Fruit fly (Drosophila melanogaster) whole organism, embryonic: Measurements from ENCODE around the gene CG15347.
A peak's percentile ranks its signal among the peaks of the same experiment; 100 is the strongest.

Experiments used
- CG10321 ChIP-seq: fragments of 200-800 bp; sonication (Bioruptor generic); IDR thresholded peaks from 2 replicates; pipeline ENCODE4 v1.3.6; 2022; ENCODE audit warnings: missing biosample characterization, missing genetic modification characterization
- CG10979 ChIP-seq: fragments of 200-800 bp; sonication (Bioruptor generic); optimal IDR thresholded peaks from 2 replicates; lab custom pipeline; 2018; ENCODE audit warnings: missing biosample characterization, mild to moderate bottlenecking, missing genetic modification characterization, moderate library complexity
- CG11247 ChIP-seq: fragments of 200-800 bp; sonication (Bioruptor generic); IDR thresholded peaks from 2 replicates; pipeline ENCODE4 v1.3.6; 2022; ENCODE audit warnings: missing biosample characterization, missing genetic modification characterization
- CG12659 ChIP-seq: fragments of 200-800 bp; sonication (Bioruptor generic); optimal IDR thresholded peaks from 3 replicates; lab custom pipeline; 2017; ENCODE audit warnings: mild to moderate bottlenecking, missing biosample characterization, missing genetic modification reagents, missing genetic modification characterization
- CG12744 ChIP-seq: fragments of 200-800 bp; sonication (Bioruptor generic); optimal IDR thresholded peaks from 2 replicates; lab custom pipeline; 2016; ENCODE audit warnings: missing biosample characterization, missing genetic modification characterization
- CG14667 ChIP-seq: fragments of 200-800 bp; sonication (Bioruptor generic); IDR thresholded peaks from 2 replicates; pipeline ENCODE4 v1.3.6; 2022; ENCODE audit warnings: missing biosample characterization, missing genetic modification characterization
- CG15011 ChIP-seq: fragments of 200-800 bp; sonication (Bioruptor generic); optimal IDR thresholded peaks from 3 replicates; lab custom pipeline; 2018; ENCODE audit warnings: missing biosample characterization, mild to moderate bottlenecking, missing genetic modification characterization
- CG15269 ChIP-seq: fragments of 200-800 bp; sonication (Bioruptor generic); optimal IDR thresholded peaks from 2 replicates; lab custom pipeline; 2018; ENCODE audit warnings: missing biosample characterization, mild to moderate bottlenecking, missing genetic modification characterization, moderate library complexity
- CG17361 ChIP-seq: fragments of 200-800 bp; sonication (Bioruptor generic); IDR thresholded peaks from 3 replicates; pipeline ENCODE4 v1.3.6; 2022; ENCODE audit warnings: missing biosample characterization, missing genetic modification characterization
- CG17568 ChIP-seq: fragments of 200-800 bp; sonication (Bioruptor generic); optimal IDR thresholded peaks from 2 replicates; lab custom pipeline; 2018; ENCODE audit warnings: missing biosample characterization, mild to moderate bottlenecking, missing genetic modification characterization, moderate library complexity
- CG17802 ChIP-seq: fragments of 200-800 bp; sonication (Bioruptor generic); optimal IDR thresholded peaks from 2 replicates; lab custom pipeline; 2018; ENCODE audit warnings: missing biosample characterization, mild to moderate bottlenecking, missing genetic modification characterization, moderate library complexity
- CG17912 ChIP-seq: fragments of 200-800 bp; sonication (Bioruptor generic); optimal IDR thresholded peaks from 2 replicates; lab custom pipeline; 2018; ENCODE audit warnings: missing biosample characterization, mild to moderate bottlenecking, missing genetic modification characterization
- CG4282 ChIP-seq: fragments of 200-800 bp; sonication (Bioruptor generic); optimal IDR thresholded peaks from 2 replicates; lab custom pipeline; 2016; ENCODE audit warnings: missing biosample characterization, missing genetic modification characterization
- CG6175 ChIP-seq: fragments of 200-800 bp; sonication (Bioruptor generic); IDR thresholded peaks from 3 replicates; pipeline ENCODE4 v1.3.6; 2022; ENCODE audit warnings: missing biosample characterization, missing genetic modification characterization
- CG7556 ChIP-seq: fragments of 200-800 bp; sonication (Bioruptor generic); optimal IDR thresholded peaks from 2 replicates; lab custom pipeline; 2017; ENCODE audit warnings: missing biosample characterization, mild to moderate bottlenecking, missing genetic modification characterization
- CG7745 ChIP-seq: fragments of 200-800 bp; sonication (Bioruptor generic); optimal IDR thresholded peaks from 2 replicates; lab custom pipeline; 2018; ENCODE audit warnings: missing biosample characterization, mild to moderate bottlenecking, missing genetic modification characterization, moderate library complexity
- CG7786 ChIP-seq: fragments of 200-800 bp; sonication (Bioruptor generic); optimal IDR thresholded peaks from 2 replicates; lab custom pipeline; 2016; ENCODE audit warnings: missing biosample characterization, missing genetic modification characterization
- CG8281 ChIP-seq: fragments of 200-800 bp; sonication (Bioruptor generic); optimal IDR thresholded peaks from 2 replicates; lab custom pipeline; 2018; ENCODE audit warnings: missing biosample characterization, mild to moderate bottlenecking, missing genetic modification characterization, moderate library complexity
- CG8765 ChIP-seq: fragments of 200-800 bp; sonication (Bioruptor generic); IDR thresholded peaks from 2 replicates; pipeline ENCODE4 v1.3.6; 2022; ENCODE audit warnings: missing biosample characterization, missing genetic modification characterization
- CG9876 ChIP-seq: fragments of 200-800 bp; sonication (Bioruptor generic); optimal IDR thresholded peaks from 2 replicates; lab custom pipeline; 2016; ENCODE audit warnings: missing biosample characterization, missing genetic modification characterization
- Dad ChIP-seq: fragments of 200-800 bp; sonication (Bioruptor generic); optimal IDR thresholded peaks from 3 replicates; lab custom pipeline; 2016; ENCODE audit warnings: missing biosample characterization, missing genetic modification characterization
- Dfd ChIP-seq, 2 experiments: fragments of >200 bp; optimal IDR thresholded peaks; 2 replicates each; lab custom pipeline; 2017; ENCODE audit warnings: missing biosample characterization in 2 of 2, missing genetic modification characterization in 2 of 2
- Dll ChIP-seq: fragments of 200-800 bp; sonication (Bioruptor generic); IDR thresholded peaks from 4 replicates; pipeline ENCODE4 v1.3.6; 2022; ENCODE audit warnings: missing biosample characterization, missing genetic modification characterization; ENCODE audit not compliant: partially characterized antibody
- Ets97D ChIP-seq: fragments of 200-800 bp; sonication (Bioruptor generic); optimal IDR thresholded peaks from 3 replicates; lab custom pipeline; 2016; ENCODE audit warnings: missing biosample characterization, missing genetic modification characterization
- H15 ChIP-seq: fragments of 200-800 bp; sonication (Bioruptor generic); IDR thresholded peaks from 3 replicates; pipeline ENCODE4 v1.3.6; 2022; ENCODE audit warnings: missing biosample characterization, missing genetic modification characterization
- Jarid2 ChIP-seq: fragments of 200-800 bp; sonication (Bioruptor generic); optimal IDR thresholded peaks from 3 replicates; lab custom pipeline; 2017; ENCODE audit warnings: mild to moderate bottlenecking, missing biosample characterization, missing genetic modification reagents, missing genetic modification characterization
- Lim3 ChIP-seq: fragments of 200-800 bp; sonication (Bioruptor generic); IDR thresholded peaks from 2 replicates; pipeline ENCODE4 v1.3.6; 2022; ENCODE audit warnings: missing biosample characterization, missing genetic modification characterization
- MTF-1 ChIP-seq: fragments of 200-800 bp; sonication (Bioruptor generic); optimal IDR thresholded peaks from 2 replicates; lab custom pipeline; 2018; ENCODE audit warnings: missing biosample characterization, mild to moderate bottlenecking, missing genetic modification characterization, borderline replicate concordance
- Max ChIP-seq: fragments of 200-800 bp; sonication (Bioruptor generic); optimal IDR thresholded peaks from 2 replicates; lab custom pipeline; 2016; ENCODE audit warnings: missing biosample characterization, mild to moderate bottlenecking, missing genetic modification characterization
- Opbp ChIP-seq: fragments of 200-800 bp; sonication (Bioruptor generic); IDR thresholded peaks from 3 replicates; pipeline ENCODE4 v1.3.6; 2022; ENCODE audit warnings: missing biosample characterization, missing genetic modification characterization; ENCODE audit not compliant: partially characterized antibody
- Pdp1 ChIP-seq, 2 experiments: fragments of 200-800 bp; sonication (Bioruptor generic); optimal IDR thresholded peaks; 3 replicates each; lab custom pipeline; 2016; ENCODE audit warnings: missing biosample characterization in 2 of 2, missing genetic modification characterization in 2 of 2, mild to moderate bottlenecking in 1 of 2, moderate library complexity in 1 of 2
- Side ChIP-seq: fragments of 200-800 bp; sonication (Bioruptor generic); optimal IDR thresholded peaks from 2 replicates; lab custom pipeline; 2016; ENCODE audit warnings: missing biosample characterization, missing genetic modification characterization
- Six4 ChIP-seq: fragments of 200-800 bp; sonication (Bioruptor generic); optimal IDR thresholded peaks from 2 replicates; lab custom pipeline; 2016; ENCODE audit warnings: missing biosample characterization, missing genetic modification characterization
- TFAM ChIP-seq: fragments of 200-800 bp; sonication (Bioruptor generic); optimal IDR thresholded peaks from 2 replicates; lab custom pipeline; 2017; ENCODE audit warnings: missing biosample characterization, missing genetic modification characterization, inconsistent platforms
- Xrp1 ChIP-seq: fragments of 200-800 bp; sonication (Bioruptor generic); IDR thresholded peaks from 2 replicates; pipeline ENCODE4 v1.3.6; 2022; ENCODE audit warnings: missing biosample characterization, missing genetic modification characterization
- ab ChIP-seq: fragments of 200-800 bp; sonication (Bioruptor generic); optimal IDR thresholded peaks from 2 replicates; lab custom pipeline; 2016; ENCODE audit warnings: missing biosample characterization, missing genetic modification characterization
- al ChIP-seq: fragments of 200-800 bp; sonication (Bioruptor generic); IDR thresholded peaks from 2 replicates; pipeline ENCODE4 v1.3.6; 2022; ENCODE audit warnings: missing biosample characterization, missing genetic modification characterization
- cad ChIP-seq: fragments of >200 bp; optimal IDR thresholded peaks from 2 replicates; lab custom pipeline; 2017; ENCODE audit warnings: missing biosample characterization, missing genetic modification characterization
- dmrt99B ChIP-seq: fragments of 200-800 bp; sonication (Bioruptor generic); optimal IDR thresholded peaks from 2 replicates; lab custom pipeline; 2018; ENCODE audit warnings: missing biosample characterization, mild to moderate bottlenecking, missing genetic modification characterization, moderate library complexity
- fd64A ChIP-seq: fragments of 200-800 bp; sonication (Bioruptor generic); optimal IDR thresholded peaks from 3 replicates; lab custom pipeline; 2018; ENCODE audit warnings: missing biosample characterization, mild to moderate bottlenecking, missing genetic modification characterization
- gcm ChIP-seq: fragments of 200-800 bp; sonication (Bioruptor generic); optimal IDR thresholded peaks from 2 replicates; lab custom pipeline; 2019; ENCODE audit warnings: missing biosample characterization, mild to moderate bottlenecking, missing genetic modification characterization, moderate library complexity
- ham ChIP-seq: fragments of 200-800 bp; sonication (Bioruptor generic); IDR thresholded peaks from 2 replicates; pipeline ENCODE4 v1.3.6; 2022; ENCODE audit warnings: missing biosample characterization, missing genetic modification characterization
- nau ChIP-seq: fragments of 200-800 bp; sonication (Bioruptor generic); optimal IDR thresholded peaks from 3 replicates; lab custom pipeline; 2017; ENCODE audit warnings: missing biosample characterization, mild to moderate bottlenecking, missing genetic modification characterization, missing genetic modification reagents
- onecut ChIP-seq: fragments of 200-800 bp; sonication (Bioruptor generic); IDR thresholded peaks from 2 replicates; pipeline ENCODE4 v1.3.6; 2022; ENCODE audit warnings: missing biosample characterization, missing genetic modification characterization
- sug ChIP-seq: fragments of 200-800 bp; optimal IDR thresholded peaks from 2 replicates; lab custom pipeline; 2019; ENCODE audit warnings: missing biosample characterization, mild to moderate bottlenecking, missing genetic modification characterization, moderate library complexity
- tgo ChIP-seq: fragments of 200-800 bp; sonication (Bioruptor generic); IDR thresholded peaks from 3 replicates; pipeline ENCODE4 v1.3.6; 2022; ENCODE audit warnings: missing biosample characterization, missing genetic modification characterization
- tup ChIP-seq: fragments of 200-800 bp; sonication (Bioruptor generic); optimal IDR thresholded peaks from 2 replicates; lab custom pipeline; 2016; ENCODE audit warnings: missing biosample characterization, mild to moderate bottlenecking, missing genetic modification characterization, moderate library complexity
- unpg ChIP-seq: fragments of 200-800 bp; sonication (Bioruptor generic); optimal IDR thresholded peaks from 3 replicates; lab custom pipeline; 2018; ENCODE audit warnings: missing biosample characterization, mild to moderate bottlenecking, missing genetic modification characterization, moderate library complexity
- vnd ChIP-seq: fragments of 200-800 bp; sonication (Bioruptor generic); IDR thresholded peaks from 3 replicates; pipeline ENCODE4 v1.3.6; 2022; ENCODE audit warnings: missing biosample characterization, missing genetic modification characterization; ENCODE audit not compliant: partially characterized antibody
- zen2 ChIP-seq: fragments of 200-800 bp; sonication (Bioruptor generic); IDR thresholded peaks from 3 replicates; pipeline ENCODE4 v1.3.6; 2022; ENCODE audit warnings: missing biosample characterization, missing genetic modification characterization; ENCODE audit not compliant: partially characterized antibody

CG15347 gene

DNA sequence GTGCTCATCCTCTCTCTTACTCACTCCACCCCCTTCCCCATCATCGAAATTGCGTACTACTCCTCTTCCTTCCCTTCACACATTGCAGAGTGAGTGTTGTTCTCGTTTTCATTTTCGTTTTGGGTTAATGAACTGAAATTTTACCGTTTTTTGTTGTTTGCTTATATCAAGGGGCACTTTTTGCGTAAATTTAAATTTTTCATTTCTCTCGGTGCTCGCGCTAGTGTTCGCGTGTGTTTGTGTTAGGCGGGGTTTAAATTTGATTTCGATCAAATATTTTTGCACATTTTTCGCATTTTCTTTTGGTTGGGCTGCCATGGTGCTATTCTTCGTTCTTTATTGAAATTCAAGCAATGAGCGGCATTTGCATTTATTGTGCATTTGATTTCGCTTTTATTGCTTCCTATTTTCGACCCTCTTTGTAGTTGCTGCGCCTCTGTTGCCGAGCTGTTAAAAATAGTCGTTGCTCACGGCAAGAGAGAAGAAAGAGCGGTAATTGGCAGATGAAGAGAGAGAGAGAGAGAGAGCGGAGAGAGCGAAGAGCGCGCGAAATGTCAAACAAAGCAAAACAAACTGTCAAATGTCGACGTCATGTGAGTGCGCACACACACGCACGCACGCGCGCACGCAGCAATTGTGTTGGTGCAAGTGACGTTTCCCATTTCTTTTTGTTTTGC, 39.8 kb downstream of the CG15347 start (continued):
- TF ChIP-seq CG10979 (tag; lab: Kevin White, UChicago), result no peak
- TF ChIP-seq nau (GFP tag; lab: Kevin White, UChicago), result no peak
- TF ChIP-seq unpg (GFP tag; lab: Kevin White, UChicago), result no peak
- no peak for TF ChIP-seq sug (tag; lab: Kevin White, UChicago)
- TF ChIP-seq Max (GFP tag; lab: Kevin White, UChicago), result no peak
- no peak for TF ChIP-seq CG11247 (GFP tag; lab: Robert Waterston, UW)
- TF ChIP-seq Dad (GFP tag; lab: Kevin White, UChicago), result no peak
- TF ChIP-seq H15 (GFP tag; lab: Robert Waterston, UW), result no peak
- TF ChIP-seq dmrt99B, result no peak
- no peak for TF ChIP-seq tgo (GFP tag; lab: Robert Waterston, UW)
- no peak for TF ChIP-seq CG17568 (GFP tag; lab: Kevin White, UChicago)
- no peak for TF ChIP-seq Lim3
- TF ChIP-seq MTF-1 (GFP tag; lab: Kevin White, UChicago), result peak; percentile 29
- peak; percentile 30; the same call in 1 of the 3 replicates for TF ChIP-seq CG17361 (GFP tag; lab: Robert Waterston, UW)
- TF ChIP-seq CG7745 (tag; lab: Kevin White, UChicago), result no peak
- TF ChIP-seq Side (GFP tag; lab: Kevin White, UChicago), result no peak
- TF ChIP-seq CG12659 (GFP tag; lab: Kevin White, UChicago), result no peak
- TF ChIP-seq Dll (GFP tag; lab: Robert Waterston, UW), result peak; percentile 58; the same call in 1 of the 4 replicates
- TF ChIP-seq cad (GFP tag; lab: Kevin White, UChicago), result peak; percentile 44
- peak; percentile 7 for TF ChIP-seq fd64A
- TF ChIP-seq CG15269 (tag; lab: Kevin White, UChicago), result no peak
- no peak for TF ChIP-seq CG17802 (tag; lab: Kevin White, UChicago)
- TF ChIP-seq Jarid2 (GFP tag; lab: Kevin White, UChicago), result no peak
- TF ChIP-seq Dfd (GFP tag; optimal IDR thresholded peaks at IDR 0.05; lab: Kevin White, UChicago), result peak; percentile 52 to 90
- TF ChIP-seq CG17912 (GFP tag; lab: Kevin White, UChicago), result no peak
- no peak for TF ChIP-seq CG4282 (GFP tag; lab: Kevin White, UChicago)
- TF ChIP-seq CG6175 (GFP tag; lab: Robert Waterston, UW), result no peak; the same call in 2 of the 3 replicates
- peak; percentile 21; the same call in 1 of the 2 replicates for TF ChIP-seq Xrp1
- TF ChIP-seq Six4 (GFP tag; lab: Kevin White, UChicago), result no peak
- TF ChIP-seq onecut (GFP tag; lab: Robert Waterston, UW), result no peak
- no peak for TF ChIP-seq ham (GFP tag; lab: Robert Waterston, UW)
- TF ChIP-seq CG15011 (GFP tag; lab: Kevin White, UChicago), result no peak
- TF ChIP-seq TFAM (GFP tag; lab: Kevin White, UChicago), result no peak
- TF ChIP-seq CG7786 (GFP tag; lab: Kevin White, UChicago), result no peak
- TF ChIP-seq tup, result no peak
- no peak for TF ChIP-seq al
- no peak for TF ChIP-seq Pdp1 (GFP tag; optimal IDR thresholded peaks at IDR 0.05; lab: Kevin White, UChicago)
- no peak for TF ChIP-seq CG10321
- TF ChIP-seq CG8765 (GFP tag; lab: Robert Waterston, UW), result no peak
- TF ChIP-seq gcm (GFP tag; lab: Kevin White, UChicago), result peak; percentile 14
- TF ChIP-seq CG9876, result no peak
- no peak for TF ChIP-seq CG14667 (GFP tag; lab: Robert Waterston, UW)
- TF ChIP-seq CG12744 (GFP tag; lab: Kevin White, UChicago), result no peak
- TF ChIP-seq Ets97D (GFP tag; lab: Kevin White, UChicago), result no peak
- TF ChIP-seq zen2 (GFP tag; lab: Robert Waterston, UW), result no peak
- TF ChIP-seq CG8281 (tag; lab: Kevin White, UChicago), result no peak
- no peak for TF ChIP-seq Opbp (GFP tag; lab: Robert Waterston, UW)
- TF ChIP-seq ab (GFP tag; lab: Kevin White, UChicago), result no peak
- no peak for TF ChIP-seq CG7556
- TF ChIP-seq vnd (GFP tag; lab: Robert Waterston, UW), result no peak
